Worm (Caenorhabditis elegans): ENCODE results near the gene tth-1.

tth-1 gene

ce11 chrX:8428319-8428888, 4.9 kb upstream of the tth-1 start, which contains the start of gene F08F1.3:
TSS of gene F08F1.3 (plus strand) at chrX:8428838.
- TF ChIP-seq ama-1 (optimal IDR thresholded peaks at IDR 0.05): no peak
- TF ChIP-seq sea-1 (GFP tag; conservative IDR thresholded peaks at IDR 0.05): no peak
- TF ChIP-seq hmg-4 (GFP tag; optimal IDR thresholded peaks at IDR 0.05): no peak
- TF ChIP-seq tbx-37 (GFP tag; conservative IDR thresholded peaks at IDR 0.05): no peak
- no peak for TF ChIP-seq tbx-11 (GFP tag; IDR thresholded peaks at IDR 0.05)
- TF ChIP-seq ceh-36 (tag; optimal IDR thresholded peaks at IDR 0.05): no peak
- TF ChIP-seq aly-1 (tag; optimal IDR thresholded peaks at IDR 0.05): no peak
- no peak for TF ChIP-seq ceh-13 (GFP tag; optimal IDR thresholded peaks at IDR 0.05)
- TF ChIP-seq F13C5.2 (tag; optimal IDR thresholded peaks at IDR 0.05): no peak
- no peak for TF ChIP-seq flt-1 (GFP tag; IDR thresholded peaks at IDR 0.05)
- no peak for TF ChIP-seq pes-1 (GFP tag; IDR thresholded peaks at IDR 0.05)
- no peak for TF ChIP-seq tra-4 (tag; optimal IDR thresholded peaks at IDR 0.05)
- TF ChIP-seq B0310.2 (tag; optimal IDR thresholded peaks at IDR 0.05): no peak
- no peak for TF ChIP-seq ets-7 (tag; optimal IDR thresholded peaks at IDR 0.05)
- no peak for TF ChIP-seq scrt-1 (GFP tag; IDR thresholded peaks at IDR 0.05)
- no peak for TF ChIP-seq hmbx-1 (tag; optimal IDR thresholded peaks at IDR 0.05)
- no peak for TF ChIP-seq hnd-1 (tag; optimal IDR thresholded peaks at IDR 0.05)

- TF ChIP-seq flt-1 (GFP tag; IDR thresholded peaks at IDR 0.05): no peak
- TF ChIP-seq aly-1 (tag; optimal IDR thresholded peaks at IDR 0.05): no peak
- TF ChIP-seq hmg-4 (GFP tag; optimal IDR thresholded peaks at IDR 0.05): no peak
- TF ChIP-seq hnd-1 (tag; optimal IDR thresholded peaks at IDR 0.05): no peak
- TF ChIP-seq B0310.2 (tag; optimal IDR thresholded peaks at IDR 0.05): no peak
- TF ChIP-seq ets-7 (tag; optimal IDR thresholded peaks at IDR 0.05): no peak
- TF ChIP-seq sea-1 (GFP tag; conservative IDR thresholded peaks at IDR 0.05): no peak
- TF ChIP-seq scrt-1 (GFP tag; IDR thresholded peaks at IDR 0.05): no peak
- no peak for TF ChIP-seq tbx-11 (GFP tag; IDR thresholded peaks at IDR 0.05)
- TF ChIP-seq hmbx-1 (tag; optimal IDR thresholded peaks at IDR 0.05): no peak
- TF ChIP-seq ceh-36 (tag; optimal IDR thresholded peaks at IDR 0.05): no peak
- TF ChIP-seq ama-1 (optimal IDR thresholded peaks at IDR 0.05): no peak
- TF ChIP-seq tbx-37 (GFP tag; conservative IDR thresholded peaks at IDR 0.05): no peak
- no peak for TF ChIP-seq pes-1 (GFP tag; IDR thresholded peaks at IDR 0.05)
- TF ChIP-seq F13C5.2 (tag; optimal IDR thresholded peaks at IDR 0.05): no peak
- no peak for TF ChIP-seq ceh-13 (GFP tag; optimal IDR thresholded peaks at IDR 0.05)
- TF ChIP-seq tra-4 (tag; optimal IDR thresholded peaks at IDR 0.05): no peak
These were observed 2.7 kb upstream of the tth-1 start for ce11 chrX:8426160-8426712.

- TF ChIP-seq tbx-37 (GFP tag; conservative IDR thresholded peaks at IDR 0.05) (no peak), scrt-1 (GFP tag; IDR thresholded peaks at IDR 0.05) (no peak), hmbx-1 (tag; optimal IDR thresholded peaks at IDR 0.05) (no peak), sea-1 (GFP tag; conservative IDR thresholded peaks at IDR 0.05) (no peak), tbx-11 (GFP tag; IDR thresholded peaks at IDR 0.05) (no peak), tra-4 (tag; optimal IDR thresholded peaks at IDR 0.05) (no peak), flt-1 (GFP tag; IDR thresholded peaks at IDR 0.05) (no peak), F13C5.2 (tag; optimal IDR thresholded peaks at IDR 0.05) (no peak), ceh-13 (GFP tag; optimal IDR thresholded peaks at IDR 0.05) (no peak), ets-7 (tag; optimal IDR thresholded peaks at IDR 0.05) (no peak), pes-1 (GFP tag; IDR thresholded peaks at IDR 0.05) (no peak), aly-1 (tag; optimal IDR thresholded peaks at IDR 0.05) (no peak), ceh-36 (tag; optimal IDR thresholded peaks at IDR 0.05) (no peak), hmg-4 (GFP tag; optimal IDR thresholded peaks at IDR 0.05) (no peak), ama-1 (optimal IDR thresholded peaks at IDR 0.05) (no peak)
These were observed 753 bp upstream of the tth-1 start for ce11 chrX:8424286-8424685.

- TF ChIP-seq hmbx-1 (tag; optimal IDR thresholded peaks at IDR 0.05) (no peak), aly-1 (tag; optimal IDR thresholded peaks at IDR 0.05) (no peak), tbx-37 (GFP tag; conservative IDR thresholded peaks at IDR 0.05) (no peak), tra-4 (tag; optimal IDR thresholded peaks at IDR 0.05) (no peak), ceh-13 (GFP tag; optimal IDR thresholded peaks at IDR 0.05) (no peak), ama-1 (optimal IDR thresholded peaks at IDR 0.05) (no peak), F13C5.2 (tag; optimal IDR thresholded peaks at IDR 0.05) (no peak), scrt-1 (GFP tag; IDR thresholded peaks at IDR 0.05) (no peak), hnd-1 (tag; optimal IDR thresholded peaks at IDR 0.05) (no peak), hmg-4 (GFP tag; optimal IDR thresholded peaks at IDR 0.05) (no peak), ceh-36 (tag; optimal IDR thresholded peaks at IDR 0.05) (no peak), flt-1 (GFP tag; IDR thresholded peaks at IDR 0.05) (no peak), ets-7 (tag; optimal IDR thresholded peaks at IDR 0.05) (no peak), pes-1 (GFP tag; IDR thresholded peaks at IDR 0.05) (no peak), B0310.2 (tag; optimal IDR thresholded peaks at IDR 0.05) (no peak), sea-1 (GFP tag; conservative IDR thresholded peaks at IDR 0.05) (no peak), tbx-11 (GFP tag; IDR thresholded peaks at IDR 0.05) (no peak)
These were observed 334 bp downstream of the tth-1 start for ce11 chrX:8423199-8423598.

ce11 chrX:8422020-8422419, 1.5 kb downstream of the tth-1 start, which contains the start of gene tag-123:
TSS of gene tag-123 (minus strand) at chrX:8422055.
- no peak for TF ChIP-seq ama-1 (optimal IDR thresholded peaks at IDR 0.05)
- no peak for TF ChIP-seq ceh-36 (tag; optimal IDR thresholded peaks at IDR 0.05)
- TF ChIP-seq flt-1 (GFP tag; IDR thresholded peaks at IDR 0.05): no peak
- TF ChIP-seq B0310.2 (tag; optimal IDR thresholded peaks at IDR 0.05): no peak
- peak; percentile 42 for TF ChIP-seq F13C5.2 (tag; optimal IDR thresholded peaks at IDR 0.05)
- peak; percentile 41 for TF ChIP-seq hmg-4 (GFP tag; optimal IDR thresholded peaks at IDR 0.05)
- no peak for TF ChIP-seq tra-4 (tag; optimal IDR thresholded peaks at IDR 0.05)
- no peak for TF ChIP-seq hnd-1 (tag; optimal IDR thresholded peaks at IDR 0.05)
- no peak for TF ChIP-seq ceh-13 (GFP tag; optimal IDR thresholded peaks at IDR 0.05)
- no peak for TF ChIP-seq tbx-11 (GFP tag; IDR thresholded peaks at IDR 0.05)
- no peak for TF ChIP-seq pes-1 (GFP tag; IDR thresholded peaks at IDR 0.05)
- TF ChIP-seq hmbx-1 (tag; optimal IDR thresholded peaks at IDR 0.05): no peak
- no peak for TF ChIP-seq sea-1 (GFP tag; conservative IDR thresholded peaks at IDR 0.05)
- TF ChIP-seq ets-7 (tag; optimal IDR thresholded peaks at IDR 0.05): no peak
- 0 out of 2 replicates have a peak, but pooled peaks have one; percentile 27 for TF ChIP-seq scrt-1 (GFP tag; IDR thresholded peaks at IDR 0.05)

ce11 chrX:8421594-8421993, 1.9 kb downstream of the tth-1 start:
- TF ChIP-seq tbx-11 (GFP tag; IDR thresholded peaks at IDR 0.05): no peak
- TF ChIP-seq ets-7 (tag; optimal IDR thresholded peaks at IDR 0.05): no peak
- no peak for TF ChIP-seq ceh-13 (GFP tag; optimal IDR thresholded peaks at IDR 0.05)
- no peak for TF ChIP-seq hmg-4 (GFP tag; optimal IDR thresholded peaks at IDR 0.05)
- TF ChIP-seq hmbx-1 (tag; optimal IDR thresholded peaks at IDR 0.05): no peak
- no peak for TF ChIP-seq hnd-1 (tag; optimal IDR thresholded peaks at IDR 0.05)
- TF ChIP-seq B0310.2 (tag; optimal IDR thresholded peaks at IDR 0.05): no peak
- TF ChIP-seq sea-1 (GFP tag; conservative IDR thresholded peaks at IDR 0.05): no peak
- TF ChIP-seq tbx-37 (GFP tag; conservative IDR thresholded peaks at IDR 0.05): no peak
- no peak for TF ChIP-seq scrt-1 (GFP tag; IDR thresholded peaks at IDR 0.05)
- TF ChIP-seq ama-1 (optimal IDR thresholded peaks at IDR 0.05): no peak
- TF ChIP-seq ceh-36 (tag; optimal IDR thresholded peaks at IDR 0.05): no peak
- TF ChIP-seq pes-1 (GFP tag; IDR thresholded peaks at IDR 0.05): no peak
- no peak for TF ChIP-seq F13C5.2 (tag; optimal IDR thresholded peaks at IDR 0.05)
- no peak for TF ChIP-seq flt-1 (GFP tag; IDR thresholded peaks at IDR 0.05)
- no peak for TF ChIP-seq tra-4 (tag; optimal IDR thresholded peaks at IDR 0.05)
- no peak for TF ChIP-seq aly-1 (tag; optimal IDR thresholded peaks at IDR 0.05)
